Fruit fly (Drosophila melanogaster): ENCODE data around the gene Tango6.
A peak's percentile ranks its signal among the peaks of the same experiment; 100 is the strongest.

Gene Tango6

dm6 chr2L:18934588-18934987 is 34.2 kb upstream of the Tango6 start (continued):
- TF ChIP-seq ara (GFP tag; IDR thresholded peaks at IDR 0.05) (peak; percentile 30; the same call in 1 of the 2 replicates), CoRest (tag; optimal IDR thresholded peaks at IDR 0.05) (peak; percentile 9), sens (GFP tag) (peak; percentile 51), zfh1 (GFP tag; IDR thresholded peaks at IDR 0.05) (0 out of 3 replicates have a peak, but pooled peaks have one; percentile 27), kni (GFP tag; optimal IDR thresholded peaks at IDR 0.05) (peak; percentile 38), CG11093 (GFP tag; IDR thresholded peaks at IDR 0.05) (0 out of 3 replicates have a peak, but pooled peaks have one; percentile 25), H15 (GFP tag; IDR thresholded peaks at IDR 0.05) (no peak), oc (tag; optimal IDR thresholded peaks at IDR 0.05) (no peak), wek (GFP tag; optimal IDR thresholded peaks at IDR 0.05) (peak; percentile 5), ap (GFP tag; IDR thresholded peaks at IDR 0.05) (no peak), insv (GFP tag; optimal IDR thresholded peaks at IDR 0.05) (peak in 1 of 2 experiments; percentile 3), Ravus (GFP tag; IDR thresholded peaks at IDR 0.05) (no peak), CG11723 (GFP tag; optimal IDR thresholded peaks at IDR 0.05) (peak; percentile 0), zen (tag; optimal IDR thresholded peaks at IDR 0.05) (peak; percentile 43), CG8388 (GFP tag; optimal IDR thresholded peaks at IDR 0.05) (no peak), Hr3 (GFP tag; optimal IDR thresholded peaks at IDR 0.05) (no peak), onecut (GFP tag; IDR thresholded peaks at IDR 0.05) (peak; percentile 18; the same call in 1 of the 2 replicates), ken (GFP tag; IDR thresholded peaks at IDR 0.05) (0 out of 3 replicates have a peak, but pooled peaks have one; percentile 21), grn (GFP tag; optimal IDR thresholded peaks at IDR 0.05) (no peak), Xrp1 (GFP tag; IDR thresholded peaks at IDR 0.05) (no peak), CG8359 (GFP tag; optimal IDR thresholded peaks at IDR 0.05; ENCODE audit: borderline replicate concordance) (peak; percentile 5), CG13775 (GFP tag; optimal IDR thresholded peaks at IDR 0.05) (peak; percentile 34), Sox100B (GFP tag; optimal IDR thresholded peaks at IDR 0.05) (peak; percentile 18), bsh (GFP tag; optimal IDR thresholded peaks at IDR 0.05) (peak in 1 of 2 experiments; percentile 6), phol (tag; optimal IDR thresholded peaks at IDR 0.05) (peak; percentile 84), prd (optimal IDR thresholded peaks at IDR 0.05) (no peak), prd (GFP tag; IDR thresholded peaks at IDR 0.05) (peak; percentile 17; the same call in 1 of the 3 replicates), Elba2 (GFP tag; optimal IDR thresholded peaks at IDR 0.05) (no peak), CG15479 (GFP tag; optimal IDR thresholded peaks at IDR 0.05) (peak; percentile 22), Ets97D (GFP tag; optimal IDR thresholded peaks at IDR 0.05) (peak; percentile 76), Nf-YC (tag; optimal IDR thresholded peaks at IDR 0.05) (peak; percentile 9), CG2116 (GFP tag; optimal IDR thresholded peaks at IDR 0.05) (peak; percentile 3), sqz (GFP tag; optimal IDR thresholded peaks at IDR 0.05) (peak; percentile 42), Nf-YA (GFP tag; IDR thresholded peaks at IDR 0.05) (0 out of 2 replicates have a peak, but pooled peaks have one; percentile 20), trem (tag; optimal IDR thresholded peaks at IDR 0.05) (peak; percentile 6), pan (optimal IDR thresholded peaks at IDR 0.05) (no peak), pan (GFP tag; optimal IDR thresholded peaks at IDR 0.05 in 1 of 2, IDR thresholded peaks at IDR 0.05 in 1 of 2) (peak in 1 of 2 experiments; percentile 13), CG3407 (GFP tag; optimal IDR thresholded peaks at IDR 0.05) (peak; percentile 10), gce (GFP tag; IDR thresholded peaks at IDR 0.05) (0 out of 3 replicates have a peak, but pooled peaks have one; percentile 28), CG8290 (GFP tag; optimal IDR thresholded peaks at IDR 0.05) (no peak), CG8290 (tag; optimal IDR thresholded peaks at IDR 0.05) (peak in 1 of 2 experiments; percentile 32), ewg (GFP tag; optimal IDR thresholded peaks at IDR 0.05) (peak; percentile 1), CG1233 (GFP tag; optimal IDR thresholded peaks at IDR 0.05) (peak; percentile 15), dmrt11E (tag; optimal IDR thresholded peaks at IDR 0.05) (peak; percentile 23), CG7271 (tag; optimal IDR thresholded peaks at IDR 0.05) (peak; percentile 82), ttk (GFP tag; IDR thresholded peaks at IDR 0.05) (0 out of 2 replicates have a peak, but pooled peaks have one; percentile 17), stwl (tag; optimal IDR thresholded peaks at IDR 0.05) (peak; percentile 10), CG14710 (tag; optimal IDR thresholded peaks at IDR 0.05) (peak; percentile 36)
